Fruit fly (Drosophila melanogaster) whole organism, wandering third instar larva: ENCODE results near the gene wisp.

ENCODE experiments used
- Abd-B ChIP-seq: fragments of >200 bp; optimal IDR thresholded peaks from 2 replicates; lab custom pipeline; 2017; ENCODE audit warnings: missing biosample characterization, missing genetic modification characterization
- CG32264 ChIP-seq: fragments of 200-800 bp; sonication (Bioruptor generic); optimal IDR thresholded peaks from 2 replicates; lab custom pipeline; 2016; ENCODE audit warnings: missing biosample characterization, missing genetic modification characterization
- CG9705 ChIP-seq: fragments of 200-800 bp; sonication (Bioruptor generic); optimal IDR thresholded peaks from 2 replicates; lab custom pipeline; 2018; ENCODE audit warnings: missing biosample characterization, mild to moderate bottlenecking, missing genetic modification characterization
- CrebA ChIP-seq: fragments of 200-800 bp; sonication (Bioruptor generic); optimal IDR thresholded peaks from 2 replicates; lab custom pipeline; 2016; ENCODE audit warnings: missing biosample characterization, mild to moderate bottlenecking, missing genetic modification characterization, borderline replicate concordance
- Dfd ChIP-seq: fragments of >200 bp; optimal IDR thresholded peaks from 2 replicates; lab custom pipeline; 2017; ENCODE audit warnings: missing biosample characterization, missing genetic modification characterization
- Dif ChIP-seq: fragments of 200-275, 200-300 bp; sonication (Bioruptor generic); optimal IDR thresholded peaks from 2 replicates; lab custom pipeline; 2018; ENCODE audit warnings: missing biosample characterization, missing genetic modification characterization; ENCODE audit not compliant: partially characterized antibody
- GATAd ChIP-seq: sonication (Bioruptor generic); optimal IDR thresholded peaks from 2 replicates; lab custom pipeline; 2016; ENCODE audit warnings: missing biosample characterization, missing genetic modification characterization
- HLH106 ChIP-seq: fragments of 200-800 bp; optimal IDR thresholded peaks from 3 replicates; lab custom pipeline; 2019; ENCODE audit warnings: missing biosample characterization, mild to moderate bottlenecking, missing genetic modification characterization, moderate library complexity
- Hnf4 ChIP-seq: fragments of 200-800 bp; sonication (Bioruptor generic); optimal IDR thresholded peaks from 2 replicates; lab custom pipeline; 2016; ENCODE audit warnings: missing biosample characterization, mild to moderate bottlenecking, missing genetic modification characterization
- Hr78 ChIP-seq: fragments of >200 bp; optimal IDR thresholded peaks from 2 replicates; lab custom pipeline; 2017; ENCODE audit warnings: missing biosample characterization, missing genetic modification characterization
- Hr83 ChIP-seq: fragments of 200-300 bp; sonication (Bioruptor generic); optimal IDR thresholded peaks from 2 replicates; lab custom pipeline; 2016; ENCODE audit warnings: missing biosample characterization, mild to moderate bottlenecking, missing genetic modification characterization, moderate library complexity; ENCODE audit not compliant: poor library complexity, severe bottlenecking
- Jra ChIP-seq: sonication (Bioruptor generic); optimal IDR thresholded peaks from 2 replicates; lab custom pipeline; 2016; ENCODE audit warnings: missing biosample characterization, missing genetic modification characterization
- Myc ChIP-seq: fragments of >200 bp; optimal IDR thresholded peaks from 2 replicates; lab custom pipeline; 2017
- N ChIP-seq: fragments of >200 bp; optimal IDR thresholded peaks from 2 replicates; lab custom pipeline; 2018; ENCODE audit warnings: missing biosample characterization, missing external identifiers, missing genetic modification characterization
- OdsH ChIP-seq: fragments of 200-800 bp; sonication (Bioruptor generic); optimal IDR thresholded peaks from 2 replicates; lab custom pipeline; 2016; ENCODE audit warnings: missing biosample characterization, mild to moderate bottlenecking, missing genetic modification characterization
- Rel ChIP-seq, 2 experiments: fragments of 200-800 bp; sonication (Bioruptor generic) in 1 of 2; optimal IDR thresholded peaks; 2 replicates in 1 of 2; 3 replicates in 1 of 2; lab custom pipeline; 2016 to 2019; ENCODE audit warnings: mild to moderate bottlenecking in 2 of 2, missing biosample characterization in 2 of 2, missing genetic modification characterization in 2 of 2, moderate library complexity in 1 of 2
- Sp1 ChIP-seq: fragments of 200-800 bp; sonication (Bioruptor generic); optimal IDR thresholded peaks from 3 replicates; lab custom pipeline; 2019; ENCODE audit warnings: missing biosample characterization, mild to moderate bottlenecking, missing genetic modification characterization, moderate library complexity
- br ChIP-seq: fragments of 200-800 bp; sonication (Bioruptor generic); optimal IDR thresholded peaks from 2 replicates; lab custom pipeline; 2016; ENCODE audit warnings: missing biosample characterization, missing genetic modification characterization
- dl ChIP-seq, 2 experiments: fragments of 175-275, 200-275 bp in 1 of 2; fragments of 200-275 bp in 1 of 2; sonication (Bioruptor generic); optimal IDR thresholded peaks; lab custom pipeline; 2018; ENCODE audit warnings: mild to moderate bottlenecking in 2 of 2, missing biosample characterization in 2 of 2, missing genetic modification characterization in 2 of 2, moderate library complexity in 2 of 2; ENCODE audit not compliant: partially characterized antibody in 2 of 2, insufficient read depth in 1 of 2
- dmrt93B ChIP-seq: fragments of 200-800 bp; sonication (Bioruptor generic); optimal IDR thresholded peaks from 2 replicates; lab custom pipeline; 2018; ENCODE audit warnings: missing biosample characterization, mild to moderate bottlenecking, missing genetic modification characterization
- dsf ChIP-seq: sonication (Bioruptor generic); optimal IDR thresholded peaks from 2 replicates; lab custom pipeline; 2016; ENCODE audit warnings: missing biosample characterization, missing genetic modification characterization, borderline replicate concordance
- foxo ChIP-seq, 2 experiments: fragments of 200-800 bp; sonication (Bioruptor generic); optimal IDR thresholded peaks; 2 replicates in 1 of 2; 3 replicates in 1 of 2; lab custom pipeline; 2016 to 2017; ENCODE audit warnings: missing biosample characterization in 2 of 2, missing genetic modification characterization in 2 of 2
- fru ChIP-seq: fragments of 200-800 bp; sonication (Bioruptor generic); optimal IDR thresholded peaks from 3 replicates; lab custom pipeline; 2016; ENCODE audit warnings: missing biosample characterization, mild to moderate bottlenecking, missing genetic modification characterization
- jim ChIP-seq: fragments of 175-275, 200-325 bp; sonication (Bioruptor generic); optimal IDR thresholded peaks from 2 replicates; lab custom pipeline; 2016; ENCODE audit warnings: missing biosample characterization, mild to moderate bottlenecking, missing genetic modification characterization
- lola ChIP-seq: fragments of >200 bp; optimal IDR thresholded peaks from 2 replicates; lab custom pipeline; 2017; ENCODE audit warnings: missing biosample characterization, missing genetic modification characterization
- pan ChIP-seq: fragments of >200 bp; optimal IDR thresholded peaks from 2 replicates; lab custom pipeline; 2017
- psq ChIP-seq: fragments of 200-800 bp; sonication (Bioruptor generic); optimal IDR thresholded peaks from 3 replicates; lab custom pipeline; 2017; ENCODE audit warnings: missing biosample characterization, mild to moderate bottlenecking, missing genetic modification characterization, moderate library complexity
- rgr ChIP-seq: fragments of 200-800 bp; sonication (Bioruptor generic); optimal IDR thresholded peaks from 3 replicates; lab custom pipeline; 2016; ENCODE audit warnings: missing biosample characterization, mild to moderate bottlenecking, missing genetic modification characterization
- sage ChIP-seq: fragments of 200-800 bp; sonication (Bioruptor generic); optimal IDR thresholded peaks from 2 replicates; lab custom pipeline; 2016; ENCODE audit warnings: missing biosample characterization, mild to moderate bottlenecking, missing genetic modification characterization
- tai ChIP-seq: sonication (Bioruptor generic); optimal IDR thresholded peaks from 2 replicates; lab custom pipeline; 2016; ENCODE audit warnings: missing biosample characterization, missing genetic modification characterization
- usp ChIP-seq: fragments of >200 bp; optimal IDR thresholded peaks from 2 replicates; lab custom pipeline; 2017; ENCODE audit warnings: missing biosample characterization, missing genetic modification characterization
- woc ChIP-seq: sonication (Bioruptor generic); optimal IDR thresholded peaks from 2 replicates; lab custom pipeline; 2016; ENCODE audit warnings: missing biosample characterization, mild to moderate bottlenecking, missing genetic modification characterization

The wisp gene

dm6 chrX:11877165-11877564, 16.6 kb upstream of the wisp start, which contains the start of gene CG10352:
TSS of gene CG10352 (minus strand) at chrX:11877168.
- no peak for TF ChIP-seq dmrt93B (GFP tag; lab: Kevin White, UChicago)
- TF ChIP-seq GATAd (GFP tag; lab: Kevin White, UChicago), result no peak
- TF ChIP-seq HLH106 (tag; lab: Kevin White, UChicago), result no peak
- no peak for TF ChIP-seq Hr83 (GFP tag; lab: Kevin White, UChicago)
- TF ChIP-seq OdsH, result no peak
- no peak for TF ChIP-seq rgr (GFP tag; lab: Kevin White, UChicago)
- TF ChIP-seq Myc (lab: Kevin White, UChicago), result no peak
- TF ChIP-seq jim (GFP tag; lab: Kevin White, UChicago), result no peak
- no peak for TF ChIP-seq psq (GFP tag; lab: Kevin White, UChicago)
- no peak for TF ChIP-seq N
- no peak for TF ChIP-seq pan (lab: Kevin White, UChicago)
- no peak for TF ChIP-seq Dfd (GFP tag; lab: Kevin White, UChicago)
- no peak for TF ChIP-seq usp
- TF ChIP-seq CG9705, result no peak
- no peak for TF ChIP-seq Hnf4 (GFP tag; lab: Kevin White, UChicago)

- TF ChIP-seq dsf (no peak), foxo (GFP tag; optimal IDR thresholded peaks at IDR 0.05; lab: Kevin White, UChicago) (no peak), Sp1 (GFP tag; lab: Kevin White, UChicago) (no peak), pan (lab: Kevin White, UChicago) (no peak), dl (GFP tag; optimal IDR thresholded peaks at IDR 0.05; lab: Kevin White, UChicago; ENCODE audit: insufficient read depth in 1 of 2, partially characterized antibody in 2 of 2) (no peak), Rel (GFP tag; optimal IDR thresholded peaks at IDR 0.05; lab: Kevin White, UChicago) (no peak), Rel (tag; optimal IDR thresholded peaks at IDR 0.05; lab: Kevin White, UChicago) (no peak), tai (GFP tag; lab: Kevin White, UChicago) (no peak), Hr78 (GFP tag; lab: Kevin White, UChicago) (no peak), woc (GFP tag; lab: Kevin White, UChicago) (no peak)
Observed at dm6 chrX:11881686-11882085, 12.1 kb upstream of the wisp start.

dm6 chrX:11882447-11882846, 11.3 kb upstream of the wisp start:
- no peak for TF ChIP-seq lola (GFP tag; lab: Kevin White, UChicago)
- TF ChIP-seq Myc (lab: Kevin White, UChicago), result no peak
- TF ChIP-seq dl (GFP tag; optimal IDR thresholded peaks at IDR 0.05; lab: Kevin White, UChicago; ENCODE audit: insufficient read depth in 1 of 2, partially characterized antibody in 2 of 2), result no peak
- TF ChIP-seq jim (GFP tag; lab: Kevin White, UChicago), result no peak
- no peak for TF ChIP-seq br (GFP tag; lab: Kevin White, UChicago)
- no peak for TF ChIP-seq CG32264
- TF ChIP-seq OdsH, result no peak
- no peak for TF ChIP-seq Hr78 (GFP tag; lab: Kevin White, UChicago)
- TF ChIP-seq Dif (GFP tag; lab: Kevin White, UChicago), result no peak

dm6 chrX:11884134-11884533, 9.6 kb upstream of the wisp start:
- TF ChIP-seq dmrt93B (GFP tag; lab: Kevin White, UChicago), result no peak
- no peak for TF ChIP-seq jim (GFP tag; lab: Kevin White, UChicago)
- TF ChIP-seq woc (GFP tag; lab: Kevin White, UChicago), result no peak
- no peak for TF ChIP-seq lola (GFP tag; lab: Kevin White, UChicago)
- TF ChIP-seq Myc (lab: Kevin White, UChicago), result no peak
- TF ChIP-seq psq (GFP tag; lab: Kevin White, UChicago), result no peak
- no peak for TF ChIP-seq usp
- TF ChIP-seq CG32264, result no peak
- no peak for TF ChIP-seq CrebA (GFP tag; lab: Kevin White, UChicago)
- TF ChIP-seq Hr78 (GFP tag; lab: Kevin White, UChicago), result no peak
- TF ChIP-seq fru (GFP tag; lab: Kevin White, UChicago), result no peak
- no peak for TF ChIP-seq Abd-B (GFP tag; lab: Kevin White, UChicago)
- TF ChIP-seq Dif (GFP tag; lab: Kevin White, UChicago), result no peak
- TF ChIP-seq Jra (GFP tag; lab: Kevin White, UChicago), result no peak
- TF ChIP-seq Rel (GFP tag; optimal IDR thresholded peaks at IDR 0.05; lab: Kevin White, UChicago), result no peak
- no peak for TF ChIP-seq Rel (tag; optimal IDR thresholded peaks at IDR 0.05; lab: Kevin White, UChicago)
- TF ChIP-seq Sp1 (GFP tag; lab: Kevin White, UChicago), result no peak
- TF ChIP-seq sage (GFP tag; lab: Kevin White, UChicago), result no peak
- no peak for TF ChIP-seq N
- TF ChIP-seq HLH106 (tag; lab: Kevin White, UChicago), result no peak
